Fruit fly (Drosophila melanogaster) whole organism, embryonic: Measurements from ENCODE around the gene eya.

Experiments
- CG10565 ChIP-seq: fragments of 200-800 bp; sonication (Bioruptor generic); optimal IDR thresholded peaks from 3 replicates; lab custom pipeline; 2016; ENCODE audit warnings: missing biosample characterization, mild to moderate bottlenecking, missing genetic modification characterization
- CG11085 ChIP-seq: fragments of 200-800 bp; sonication (Bioruptor generic); IDR thresholded peaks from 2 replicates; pipeline ENCODE4 v1.3.6; 2022; ENCODE audit warnings: missing biosample characterization, missing genetic modification characterization
- CG11723 ChIP-seq: fragments of 200-800 bp; sonication (Bioruptor generic); optimal IDR thresholded peaks from 2 replicates; lab custom pipeline; 2017; ENCODE audit warnings: missing biosample characterization, mild to moderate bottlenecking, missing genetic modification characterization
- CG12769 ChIP-seq: fragments of 200-800 bp; sonication (Bioruptor generic); optimal IDR thresholded peaks from 2 replicates; lab custom pipeline; 2019; ENCODE audit warnings: missing biosample characterization, mild to moderate bottlenecking, missing genetic modification characterization, moderate library complexity
- CG14441 ChIP-seq: fragments of 200-800 bp; sonication (Bioruptor generic); IDR thresholded peaks from 2 replicates; pipeline ENCODE4 v1.3.6; 2022; ENCODE audit warnings: missing biosample characterization, missing genetic modification characterization
- CG15601 ChIP-seq: fragments of 200-800 bp; sonication (Bioruptor generic); optimal IDR thresholded peaks from 3 replicates; lab custom pipeline; 2019; ENCODE audit warnings: missing biosample characterization, mild to moderate bottlenecking, missing genetic modification characterization, moderate library complexity
- CG17361 ChIP-seq: fragments of 200-800 bp; sonication (Bioruptor generic); IDR thresholded peaks from 3 replicates; pipeline ENCODE4 v1.3.6; 2022; ENCODE audit warnings: missing biosample characterization, missing genetic modification characterization
- CG18599 ChIP-seq: fragments of 200-800 bp; sonication (Bioruptor generic); optimal IDR thresholded peaks from 3 replicates; lab custom pipeline; 2017; ENCODE audit warnings: missing biosample characterization, missing genetic modification characterization, mild to moderate bottlenecking, moderate library complexity, missing genetic modification reagents
- CG2116 ChIP-seq: fragments of 200-800 bp; sonication (Bioruptor generic); optimal IDR thresholded peaks from 3 replicates; lab custom pipeline; 2018; ENCODE audit warnings: missing biosample characterization, mild to moderate bottlenecking, missing genetic modification characterization
- CG2678 ChIP-seq: fragments of 200-800 bp; sonication (Bioruptor generic); optimal IDR thresholded peaks from 3 replicates; lab custom pipeline; 2019; ENCODE audit warnings: missing biosample characterization, mild to moderate bottlenecking, missing genetic modification characterization, moderate library complexity
- CG32772 ChIP-seq: fragments of 200-800 bp; sonication (Bioruptor generic); IDR thresholded peaks from 2 replicates; pipeline ENCODE4 v1.3.6; 2022; ENCODE audit warnings: missing biosample characterization, missing genetic modification characterization
- CG34224 ChIP-seq: fragments of 200-800 bp; sonication (Bioruptor generic); IDR thresholded peaks from 3 replicates; pipeline ENCODE4 v1.3.6; 2022; ENCODE audit warnings: missing biosample characterization, missing genetic modification characterization; ENCODE audit not compliant: partially characterized antibody
- CG3847 ChIP-seq: fragments of 200-800 bp; sonication (Bioruptor generic); IDR thresholded peaks from 2 replicates; pipeline ENCODE4 v1.3.6; 2022; ENCODE audit warnings: missing biosample characterization, missing genetic modification characterization
- CG4617 ChIP-seq: fragments of 200-800 bp; sonication (Bioruptor generic); optimal IDR thresholded peaks from 3 replicates; lab custom pipeline; 2016; ENCODE audit warnings: missing biosample characterization, missing genetic modification characterization, borderline replicate concordance
- CG5180 ChIP-seq: fragments of 200-800 bp; sonication (Bioruptor generic); optimal IDR thresholded peaks from 3 replicates; lab custom pipeline; 2017; ENCODE audit warnings: missing biosample characterization, missing genetic modification characterization, mild to moderate bottlenecking, moderate library complexity, missing genetic modification reagents
- CG7556 ChIP-seq: fragments of 200-800 bp; sonication (Bioruptor generic); optimal IDR thresholded peaks from 2 replicates; lab custom pipeline; 2017; ENCODE audit warnings: missing biosample characterization, mild to moderate bottlenecking, missing genetic modification characterization
- CG7745 ChIP-seq: fragments of 200-800 bp; sonication (Bioruptor generic); optimal IDR thresholded peaks from 2 replicates; lab custom pipeline; 2018; ENCODE audit warnings: missing biosample characterization, mild to moderate bottlenecking, missing genetic modification characterization, moderate library complexity
- CG9727 ChIP-seq: fragments of 200-800 bp; sonication (Bioruptor generic); optimal IDR thresholded peaks from 3 replicates; lab custom pipeline; 2017; ENCODE audit warnings: missing biosample characterization, mild to moderate bottlenecking, missing genetic modification characterization
- CHES-1-like ChIP-seq: fragments of 200-800 bp; sonication (Bioruptor generic); optimal IDR thresholded peaks from 2 replicates; lab custom pipeline; 2016; ENCODE audit warnings: missing biosample characterization, missing genetic modification characterization
- CoRest ChIP-seq: fragments of 200-800 bp; sonication (Bioruptor generic); optimal IDR thresholded peaks from 3 replicates; lab custom pipeline; 2018; ENCODE audit warnings: missing biosample characterization, mild to moderate bottlenecking, missing genetic modification characterization, moderate library complexity
- Dll ChIP-seq: fragments of 200-800 bp; sonication (Bioruptor generic); IDR thresholded peaks from 4 replicates; pipeline ENCODE4 v1.3.6; 2022; ENCODE audit warnings: missing biosample characterization, missing genetic modification characterization; ENCODE audit not compliant: partially characterized antibody
- Ets65A ChIP-seq: fragments of 200-800 bp; sonication (Bioruptor generic); peaks from one replicate; lab custom pipeline; 2016; ENCODE audit warnings: missing biosample characterization, missing genetic modification characterization
- H2.0 ChIP-seq: fragments of 200-800 bp; sonication (Bioruptor generic); IDR thresholded peaks from 2 replicates; pipeline ENCODE4 v1.3.6; 2022; ENCODE audit warnings: missing biosample characterization, missing genetic modification characterization
- HLH3B ChIP-seq: fragments of 200-800 bp; sonication (Bioruptor generic); IDR thresholded peaks from 2 replicates; pipeline ENCODE4 v1.3.6; 2022; ENCODE audit warnings: missing biosample characterization, missing genetic modification characterization
- HLH54F ChIP-seq: fragments of 200-800 bp; sonication (Bioruptor generic); optimal IDR thresholded peaks from 3 replicates; lab custom pipeline; 2016; ENCODE audit warnings: missing biosample characterization, missing genetic modification characterization
- Hr3 ChIP-seq: fragments of 200-800 bp; sonication (Bioruptor generic); optimal IDR thresholded peaks from 3 replicates; lab custom pipeline; 2016; ENCODE audit warnings: missing biosample characterization, missing genetic modification characterization
- Mes4 ChIP-seq: fragments of 200-800 bp; sonication (Bioruptor generic); optimal IDR thresholded peaks from 2 replicates; lab custom pipeline; 2016; ENCODE audit warnings: missing biosample characterization, missing genetic modification characterization
- NC2β ChIP-seq: fragments of 200-800 bp; sonication (Bioruptor generic); optimal IDR thresholded peaks from 2 replicates; lab custom pipeline; 2016; ENCODE audit warnings: missing biosample characterization, missing genetic modification characterization
- Scr ChIP-seq: fragments of 200-800 bp; sonication (Bioruptor generic); IDR thresholded peaks from 2 replicates; pipeline ENCODE4 v1.3.6; 2022; ENCODE audit warnings: missing biosample characterization, missing genetic modification characterization; ENCODE audit not compliant: partially characterized antibody
- Sin3A ChIP-seq: fragments of >200 bp; optimal IDR thresholded peaks from 2 replicates; lab custom pipeline; 2018
- Spps ChIP-seq: fragments of 200-800 bp; sonication (Bioruptor generic); optimal IDR thresholded peaks from 2 replicates; lab custom pipeline; 2018; ENCODE audit warnings: missing biosample characterization, mild to moderate bottlenecking, missing genetic modification characterization
- TFAM ChIP-seq: fragments of 200-800 bp; sonication (Bioruptor generic); optimal IDR thresholded peaks from 2 replicates; lab custom pipeline; 2017; ENCODE audit warnings: missing biosample characterization, missing genetic modification characterization, inconsistent platforms
- cato ChIP-seq: fragments of 200-800 bp; sonication (Bioruptor generic); optimal IDR thresholded peaks from 2 replicates; lab custom pipeline; 2016; ENCODE audit warnings: missing biosample characterization, missing genetic modification characterization, borderline replicate concordance
- caup ChIP-seq: fragments of 200-800 bp; sonication (Bioruptor generic); optimal IDR thresholded peaks from 3 replicates; lab custom pipeline; 2017; ENCODE audit warnings: missing biosample characterization, mild to moderate bottlenecking, missing genetic modification characterization, moderate library complexity; ENCODE audit not compliant: severe bottlenecking
- ci ChIP-seq: fragments of 200-800 bp; sonication (Bioruptor generic); IDR thresholded peaks from 3 replicates; pipeline ENCODE4 v1.3.6; 2022; ENCODE audit warnings: missing biosample characterization, missing genetic modification characterization
- corto ChIP-seq: fragments of 200-800 bp; sonication (Bioruptor generic); optimal IDR thresholded peaks from 2 replicates; lab custom pipeline; 2016; ENCODE audit warnings: missing biosample characterization, mild to moderate bottlenecking, missing genetic modification characterization, moderate library complexity
- emc ChIP-seq: fragments of 200-800 bp; sonication (Bioruptor generic); optimal IDR thresholded peaks from 2 replicates; lab custom pipeline; 2016; ENCODE audit warnings: missing biosample characterization, missing genetic modification characterization
- lilli ChIP-seq: fragments of 200-800 bp; sonication (Bioruptor generic); optimal IDR thresholded peaks from 3 replicates; lab custom pipeline; 2016; ENCODE audit warnings: missing biosample characterization, missing genetic modification characterization
- mld ChIP-seq: fragments of 200-800 bp; sonication (Bioruptor generic); IDR thresholded peaks from 3 replicates; pipeline ENCODE4 v1.3.6; 2022; ENCODE audit warnings: missing biosample characterization, missing genetic modification characterization; ENCODE audit not compliant: partially characterized antibody
- nau ChIP-seq: fragments of 200-800 bp; sonication (Bioruptor generic); optimal IDR thresholded peaks from 3 replicates; lab custom pipeline; 2017; ENCODE audit warnings: missing biosample characterization, mild to moderate bottlenecking, missing genetic modification characterization, missing genetic modification reagents
- nerfin-2 ChIP-seq: fragments of 200-800 bp; sonication (Bioruptor generic); IDR thresholded peaks from 2 replicates; pipeline ENCODE4 v1.3.6; 2022; ENCODE audit warnings: missing biosample characterization, missing genetic modification characterization; ENCODE audit not compliant: partially characterized antibody
- odd ChIP-seq: fragments of 200-800 bp; sonication (Bioruptor generic); optimal IDR thresholded peaks from 2 replicates; lab custom pipeline; 2017; ENCODE audit warnings: missing biosample characterization, mild to moderate bottlenecking, missing genetic modification characterization
- pfk ChIP-seq: fragments of 200-800 bp; sonication (Bioruptor generic); optimal IDR thresholded peaks from 2 replicates; lab custom pipeline; 2018; ENCODE audit warnings: missing biosample characterization, mild to moderate bottlenecking, missing genetic modification characterization, moderate library complexity
- scrt ChIP-seq: fragments of 200-800 bp; sonication (Bioruptor generic); optimal IDR thresholded peaks from 2 replicates; lab custom pipeline; 2018; ENCODE audit warnings: missing biosample characterization, mild to moderate bottlenecking, missing genetic modification characterization, moderate library complexity
- twi ChIP-seq: fragments of 200-800 bp; optimal IDR thresholded peaks from 2 replicates; lab custom pipeline; 2019; ENCODE audit warnings: missing biosample characterization, mild to moderate bottlenecking, missing genetic modification characterization, moderate library complexity
- z ChIP-seq: fragments of 200-800 bp; sonication (Bioruptor generic); IDR thresholded peaks from 3 replicates; pipeline ENCODE4 v1.3.6; 2022; ENCODE audit warnings: missing biosample characterization, missing genetic modification characterization
- zen ChIP-seq: fragments of 200-800 bp; sonication (Bioruptor generic); optimal IDR thresholded peaks from 3 replicates; lab custom pipeline; 2018; ENCODE audit warnings: missing biosample characterization, mild to moderate bottlenecking, missing genetic modification characterization, moderate library complexity

eya gene

DNA sequence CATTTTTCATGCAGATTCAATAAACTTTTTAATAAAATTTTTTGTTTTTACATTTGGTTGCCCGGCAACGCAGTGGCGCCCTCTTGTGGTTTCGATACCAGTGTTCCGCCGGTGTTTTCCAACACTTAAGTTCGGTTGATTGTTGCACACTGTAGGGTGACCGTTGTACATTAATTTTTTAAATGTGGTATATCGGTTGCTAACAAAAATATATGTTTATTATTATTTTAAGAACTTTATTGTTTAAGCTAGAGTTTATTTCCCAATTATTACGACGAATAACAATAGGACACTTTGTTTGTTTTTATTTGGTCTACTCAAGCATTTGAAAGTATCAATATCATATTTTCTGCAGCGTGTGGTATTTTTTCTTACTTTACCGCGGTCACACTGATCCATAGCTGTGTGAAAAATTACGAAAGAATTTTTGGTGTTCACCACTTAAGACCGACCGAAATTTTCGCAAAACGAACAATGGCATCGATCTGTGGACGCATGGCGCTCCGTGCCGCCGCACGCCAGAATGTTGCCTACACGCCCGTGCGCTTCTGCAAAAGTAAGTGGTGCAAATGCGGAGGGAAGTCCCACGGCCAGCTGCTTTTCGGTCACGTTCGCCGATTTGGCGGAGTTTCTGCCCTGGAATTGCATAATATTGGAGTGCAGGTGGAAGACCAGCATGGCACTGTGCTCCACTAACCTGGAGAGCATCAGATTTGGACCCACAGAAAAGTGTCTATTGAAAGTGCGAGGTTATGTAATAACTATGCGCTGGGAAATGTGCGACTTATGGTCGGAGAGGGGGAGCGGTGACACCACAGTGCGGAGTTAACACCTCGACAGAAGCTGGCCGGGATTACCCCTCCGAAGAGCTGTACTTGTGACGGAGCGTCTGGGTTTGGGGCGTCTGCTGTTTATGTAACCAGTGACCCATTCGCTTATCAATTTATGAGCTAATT is 10.9 kb upstream of the eya start, which contains the start of the genes IFT52 and COX5B (continued):
- peak; percentile 68 for TF ChIP-seq CoRest
- no peak for TF ChIP-seq Mes4 (GFP tag; lab: Kevin White, UChicago)
- TF ChIP-seq Ets65A (GFP tag; lab: Kevin White, UChicago), result peak; percentile 98
- TF ChIP-seq caup (GFP tag; lab: Kevin White, UChicago), result peak; percentile 70
- peak; percentile 39 for TF ChIP-seq pfk (GFP tag; lab: Kevin White, UChicago)
- TF ChIP-seq CG32772 (GFP tag; lab: Robert Waterston, UW), result peak; percentile 71
- TF ChIP-seq nau (GFP tag; lab: Kevin White, UChicago), result peak; percentile 30
- TF ChIP-seq odd (GFP tag; lab: Kevin White, UChicago), result no peak
- peak; percentile 68; the same call in 3 of the 4 replicates for TF ChIP-seq Dll (GFP tag; lab: Robert Waterston, UW)
- TF ChIP-seq mld (GFP tag; lab: Robert Waterston, UW), result no peak
- peak; percentile 82 for TF ChIP-seq CG11085 (GFP tag; lab: Robert Waterston, UW)
- TF ChIP-seq TFAM (GFP tag; lab: Kevin White, UChicago), result no peak
- peak; percentile 37; the same call in 1 of the 2 replicates for TF ChIP-seq CG14441 (GFP tag; lab: Robert Waterston, UW)
- TF ChIP-seq ci (GFP tag; lab: Robert Waterston, UW), result peak; percentile 10; the same call in 1 of the 3 replicates
- TF ChIP-seq CG5180 (GFP tag; lab: Kevin White, UChicago), result no peak
- no peak for TF ChIP-seq corto (GFP tag; lab: Kevin White, UChicago)
- no peak for TF ChIP-seq CG34224 (GFP tag; lab: Robert Waterston, UW)
- TF ChIP-seq CG7745, result no peak
- TF ChIP-seq CG2678 (tag; lab: Kevin White, UChicago), result peak; percentile 46
- no peak for TF ChIP-seq Hr3
- no peak for TF ChIP-seq z (GFP tag; lab: Robert Waterston, UW)
- no peak for TF ChIP-seq CHES-1-like (GFP tag; lab: Kevin White, UChicago)
- TF ChIP-seq CG11723, result peak; percentile 7
- peak; percentile 64 for TF ChIP-seq CG2116
- TF ChIP-seq NC2β (GFP tag; lab: Kevin White, UChicago), result no peak
- peak; percentile 65 for TF ChIP-seq CG17361 (GFP tag; lab: Robert Waterston, UW)
- peak; percentile 69 for TF ChIP-seq scrt
- TF ChIP-seq cato (GFP tag; lab: Kevin White, UChicago), result no peak
- TF ChIP-seq emc (GFP tag; lab: Kevin White, UChicago), result peak; percentile 59
- TF ChIP-seq Spps (tag; lab: Kevin White, UChicago), result no peak
- no peak for TF ChIP-seq nerfin-2 (GFP tag; lab: Robert Waterston, UW)
- peak; percentile 67 for TF ChIP-seq Sin3A
- peak; percentile 75 for TF ChIP-seq HLH54F
- TF ChIP-seq CG4617 (GFP tag; lab: Kevin White, UChicago), result peak; percentile 60
- 0 out of 2 replicates have a peak, but pooled peaks have one; percentile 22 for TF ChIP-seq HLH3B
- TF ChIP-seq CG18599, result peak; percentile 36
- peak; percentile 59; the same call in 1 of the 2 replicates for TF ChIP-seq H2.0
- TF ChIP-seq zen (tag; lab: Kevin White, UChicago), result peak; percentile 50
- TF ChIP-seq twi (tag; lab: Kevin White, UChicago), result peak; percentile 20
- TF ChIP-seq CG9727 (GFP tag; lab: Kevin White, UChicago), result peak; percentile 37
- TF ChIP-seq CG10565 (GFP tag; lab: Kevin White, UChicago), result peak; percentile 10
- TF ChIP-seq lilli (GFP tag; lab: Kevin White, UChicago), result peak; percentile 2
- no peak for TF ChIP-seq CG7556 (GFP tag; lab: Kevin White, UChicago)
- TF ChIP-seq Scr (GFP tag; lab: Robert Waterston, UW), result peak; percentile 55
- TF ChIP-seq CG15601 (tag; lab: Kevin White, UChicago), result peak; percentile 73
- TF ChIP-seq CG12769, result no peak
- peak; percentile 93 for TF ChIP-seq CG3847
